Fruit fly (Drosophila melanogaster) whole organism, embryonic: ENCODE results near the gene HDAC1.
A peak's percentile ranks its signal among the peaks of the same experiment; 100 is the strongest.

Experiments
- Atf3 ChIP-seq: fragments of 200-800 bp; sonication (Bioruptor generic); optimal IDR thresholded peaks from 3 replicates; lab custom pipeline; 2016; ENCODE audit warnings: missing biosample characterization, missing genetic modification characterization
- B-H2 ChIP-seq: fragments of 200-800 bp; sonication (Bioruptor generic); optimal IDR thresholded peaks from 2 replicates; lab custom pipeline; 2018; ENCODE audit warnings: missing biosample characterization, mild to moderate bottlenecking, missing genetic modification characterization
- Bdp1 ChIP-seq: fragments of 200-800 bp; sonication (Bioruptor generic); optimal IDR thresholded peaks from 3 replicates; lab custom pipeline; 2016; ENCODE audit warnings: missing biosample characterization, missing genetic modification characterization
- Bgb ChIP-seq: fragments of 200-800 bp; sonication (Bioruptor generic); IDR thresholded peaks from 2 replicates; pipeline ENCODE4 v1.3.6; 2022; ENCODE audit warnings: missing biosample characterization, missing genetic modification characterization; ENCODE audit not compliant: partially characterized antibody
- CG10431 ChIP-seq: fragments of 200-800 bp; sonication (Bioruptor generic); optimal IDR thresholded peaks from 3 replicates; lab custom pipeline; 2018; ENCODE audit warnings: missing biosample characterization, mild to moderate bottlenecking, missing genetic modification characterization
- CG13123 ChIP-seq: fragments of 200-800 bp; sonication (Bioruptor generic); optimal IDR thresholded peaks from 2 replicates; lab custom pipeline; 2016; ENCODE audit warnings: missing biosample characterization, missing genetic modification characterization
- CG14014 ChIP-seq: fragments of 200-800 bp; sonication (Bioruptor generic); IDR thresholded peaks from 2 replicates; pipeline ENCODE4 v1.3.6; 2022; ENCODE audit warnings: missing biosample characterization, missing genetic modification characterization
- CG1529 ChIP-seq: fragments of 200-800 bp; sonication (Bioruptor generic); optimal IDR thresholded peaks from 3 replicates; lab custom pipeline; 2018; ENCODE audit warnings: missing biosample characterization, missing genetic modification characterization
- CG1647 ChIP-seq: fragments of 200-800 bp; sonication (Bioruptor generic); optimal IDR thresholded peaks from 3 replicates; lab custom pipeline; 2016; ENCODE audit warnings: missing biosample characterization, missing genetic modification characterization
- CG16815 ChIP-seq: fragments of 200-800 bp; sonication (Bioruptor generic); optimal IDR thresholded peaks from 3 replicates; lab custom pipeline; 2017; ENCODE audit warnings: missing biosample characterization, mild to moderate bottlenecking, missing genetic modification characterization
- CG17612 ChIP-seq: fragments of 200-800 bp; sonication (Bioruptor generic); IDR thresholded peaks from 2 replicates; pipeline ENCODE4 v1.3.6; 2022; ENCODE audit warnings: missing biosample characterization, missing genetic modification characterization
- CG30403 ChIP-seq: fragments of 200-800 bp; sonication (Bioruptor generic); optimal IDR thresholded peaks from 3 replicates; lab custom pipeline; 2016; ENCODE audit warnings: missing biosample characterization, missing genetic modification characterization
- CG31441 ChIP-seq: fragments of 200-800 bp; sonication (Bioruptor generic); IDR thresholded peaks from 2 replicates; pipeline ENCODE4 v1.3.6; 2022; ENCODE audit warnings: missing biosample characterization, missing genetic modification characterization
- CG32532 ChIP-seq: fragments of 200-800 bp; sonication (Bioruptor generic); IDR thresholded peaks from 2 replicates; pipeline ENCODE4 v1.3.6; 2022; ENCODE audit warnings: missing biosample characterization, missing genetic modification characterization
- CG4360 ChIP-seq: fragments of 200-800 bp; sonication (Bioruptor generic); IDR thresholded peaks from 2 replicates; pipeline ENCODE4 v1.3.6; 2022; ENCODE audit warnings: missing biosample characterization, missing genetic modification characterization
- CG4424 ChIP-seq: fragments of 200-800 bp; sonication (Bioruptor generic); optimal IDR thresholded peaks from 3 replicates; lab custom pipeline; 2016; ENCODE audit warnings: missing biosample characterization, missing genetic modification characterization
- CG6272 ChIP-seq: fragments of 200-800 bp; sonication (Bioruptor generic); IDR thresholded peaks from 2 replicates; pipeline ENCODE4 v1.3.6; 2022; ENCODE audit warnings: missing biosample characterization, missing genetic modification characterization
- CG6654 ChIP-seq: fragments of 200-800 bp; sonication (Bioruptor generic); optimal IDR thresholded peaks from 2 replicates; lab custom pipeline; 2017; ENCODE audit warnings: missing biosample characterization, mild to moderate bottlenecking, missing genetic modification characterization
- CG7372 ChIP-seq: fragments of 200-800 bp; sonication (Bioruptor generic); IDR thresholded peaks from 2 replicates; pipeline ENCODE4 v1.3.6; 2022; ENCODE audit warnings: missing biosample characterization, missing genetic modification characterization
- CG7987 ChIP-seq: fragments of 200-800 bp; sonication (Bioruptor generic); optimal IDR thresholded peaks from 2 replicates; lab custom pipeline; 2018; ENCODE audit warnings: missing biosample characterization, mild to moderate bottlenecking, missing genetic modification characterization, moderate library complexity
- D ChIP-seq, 2 experiments: fragments of 200-800 bp in 1 of 2; fragments of >200 bp in 1 of 2; sonication (Bioruptor generic) in 1 of 2; optimal IDR thresholded peaks; 2 replicates in 1 of 2; 3 replicates in 1 of 2; lab custom pipeline; 2017; ENCODE audit warnings: mild to moderate bottlenecking in 1 of 2, missing biosample characterization in 1 of 2, missing genetic modification characterization in 1 of 2, missing genetic modification reagents in 1 of 2
- D19B ChIP-seq: fragments of 200-800 bp; sonication (Bioruptor generic); optimal IDR thresholded peaks from 2 replicates; lab custom pipeline; 2017; ENCODE audit warnings: missing biosample characterization, mild to moderate bottlenecking, missing genetic modification characterization
- Dek ChIP-seq: fragments of 200-800 bp; sonication (Bioruptor generic); optimal IDR thresholded peaks from 3 replicates; lab custom pipeline; 2019; ENCODE audit warnings: missing biosample characterization, mild to moderate bottlenecking, missing genetic modification characterization, moderate library complexity
- Ets65A ChIP-seq: fragments of 200-800 bp; sonication (Bioruptor generic); peaks from one replicate; lab custom pipeline; 2016; ENCODE audit warnings: missing biosample characterization, missing genetic modification characterization
- HLH4C ChIP-seq: fragments of 200-800 bp; sonication (Bioruptor generic); IDR thresholded peaks from 3 replicates; pipeline ENCODE4 v1.3.6; 2022; ENCODE audit warnings: missing biosample characterization, missing genetic modification characterization; ENCODE audit not compliant: partially characterized antibody
- Hr51 ChIP-seq, 2 experiments: fragments of 200-800 bp; sonication (Bioruptor generic); optimal IDR thresholded peaks; 2 replicates in 1 of 2; 3 replicates in 1 of 2; lab custom pipeline; 2016 to 2018; ENCODE audit warnings: missing biosample characterization in 2 of 2, missing genetic modification characterization in 2 of 2, mild to moderate bottlenecking in 1 of 2, moderate library complexity in 1 of 2
- Lhr ChIP-seq: fragments of 200-800 bp; sonication (Bioruptor generic); optimal IDR thresholded peaks from 3 replicates; lab custom pipeline; 2017; ENCODE audit warnings: mild to moderate bottlenecking, missing biosample characterization, missing genetic modification reagents, missing genetic modification characterization
- Lpt ChIP-seq: fragments of >200 bp; optimal IDR thresholded peaks from 2 replicates; lab custom pipeline; 2018; ENCODE audit warnings: missing biosample characterization, missing genetic modification characterization
- Max ChIP-seq: fragments of 200-800 bp; sonication (Bioruptor generic); optimal IDR thresholded peaks from 2 replicates; lab custom pipeline; 2016; ENCODE audit warnings: missing biosample characterization, mild to moderate bottlenecking, missing genetic modification characterization
- Neu2 ChIP-seq: fragments of 200-800 bp; sonication (Bioruptor generic); optimal IDR thresholded peaks from 3 replicates; lab custom pipeline; 2016; ENCODE audit warnings: missing biosample characterization, missing genetic modification characterization, borderline replicate concordance
- Nf-YB ChIP-seq: fragments of 200-800 bp; sonication (Bioruptor generic); optimal IDR thresholded peaks from 3 replicates; lab custom pipeline; 2019; ENCODE audit warnings: missing biosample characterization, mild to moderate bottlenecking, missing genetic modification characterization, moderate library complexity
- Oli ChIP-seq: fragments of 200-800 bp; sonication (Bioruptor generic); optimal IDR thresholded peaks from 2 replicates; lab custom pipeline; 2018; ENCODE audit warnings: missing biosample characterization, mild to moderate bottlenecking, missing genetic modification characterization, moderate library complexity
- Optix ChIP-seq: fragments of 200-800 bp; sonication (Bioruptor generic); IDR thresholded peaks from 3 replicates; pipeline ENCODE4 v1.3.6; 2022; ENCODE audit warnings: missing biosample characterization, missing genetic modification characterization
- Trl ChIP-seq, 3 experiments: fragments of >200 bp in 2 of 3; fragments of 200-800 bp in 1 of 3; sonication (Bioruptor generic) in 1 of 3; optimal IDR thresholded peaks; 2 replicates in 1 of 3; 3 replicates in 2 of 3; lab custom pipeline; 2016 to 2017; ENCODE audit warnings: missing biosample characterization in 1 of 3, missing genetic modification characterization in 1 of 3
- Xbp1 ChIP-seq: fragments of 200-800 bp; sonication (Bioruptor generic); optimal IDR thresholded peaks from 3 replicates; lab custom pipeline; 2016; ENCODE audit warnings: missing biosample characterization, mild to moderate bottlenecking, missing genetic modification characterization
- ara ChIP-seq: fragments of 200-800 bp; sonication (Bioruptor generic); IDR thresholded peaks from 2 replicates; pipeline ENCODE4 v1.3.6; 2022; ENCODE audit warnings: missing biosample characterization, missing genetic modification characterization
- bab2 ChIP-seq: fragments of 200-800 bp; sonication (Bioruptor generic); optimal IDR thresholded peaks from 2 replicates; lab custom pipeline; 2016; ENCODE audit warnings: missing biosample characterization, missing genetic modification characterization
- bcd ChIP-seq: fragments of 200-800 bp; sonication (Bioruptor generic); optimal IDR thresholded peaks from 2 replicates; lab custom pipeline; 2017; ENCODE audit warnings: missing biosample characterization, mild to moderate bottlenecking, missing genetic modification characterization
- chm ChIP-seq: fragments of 200-800 bp; sonication (Bioruptor generic); IDR thresholded peaks from 2 replicates; pipeline ENCODE4 v1.3.6; 2022; ENCODE audit warnings: missing biosample characterization, missing genetic modification characterization
- crol ChIP-seq: fragments of 200-800 bp; sonication (Bioruptor generic); IDR thresholded peaks from 2 replicates; pipeline ENCODE4 v1.3.6; 2022; ENCODE audit warnings: missing biosample characterization, missing genetic modification characterization
- dimm ChIP-seq: fragments of 200-800 bp; sonication (Bioruptor generic); IDR thresholded peaks from 2 replicates; pipeline ENCODE4 v1.3.6; 2022; ENCODE audit warnings: missing biosample characterization, missing genetic modification characterization
- dm ChIP-seq: fragments of 200-800 bp; sonication (Bioruptor generic); optimal IDR thresholded peaks from 3 replicates; lab custom pipeline; 2016; ENCODE audit warnings: missing biosample characterization, missing genetic modification characterization
- gsb ChIP-seq: fragments of 200-800 bp; sonication (Bioruptor generic); IDR thresholded peaks from 2 replicates; pipeline ENCODE4 v1.3.6; 2022; ENCODE audit warnings: missing biosample characterization, missing genetic modification characterization
- klu ChIP-seq: fragments of 200-800 bp; sonication (Bioruptor generic); IDR thresholded peaks from 2 replicates; pipeline ENCODE4 v1.3.6; 2022; ENCODE audit warnings: missing biosample characterization, missing genetic modification characterization
- ranshi ChIP-seq: fragments of 200-800 bp; sonication (Bioruptor generic); IDR thresholded peaks from 2 replicates; pipeline ENCODE4 v1.3.6; 2022; ENCODE audit warnings: missing biosample characterization, missing genetic modification characterization
- sim ChIP-seq: fragments of 200-800 bp; sonication (Bioruptor generic); IDR thresholded peaks from 2 replicates; pipeline ENCODE4 v1.3.6; 2022; ENCODE audit warnings: missing biosample characterization, missing genetic modification characterization
- sisA ChIP-seq: fragments of 200-800 bp; sonication (Bioruptor generic); IDR thresholded peaks from 2 replicates; pipeline ENCODE4 v1.3.6; 2022; ENCODE audit warnings: missing biosample characterization, missing genetic modification characterization
- zfh1 ChIP-seq: fragments of 200-800 bp; sonication (Bioruptor generic); IDR thresholded peaks from 3 replicates; pipeline ENCODE4 v1.3.6; 2022; ENCODE audit warnings: missing biosample characterization, missing genetic modification characterization
- zfh2 ChIP-seq: fragments of 200-800 bp; sonication (Bioruptor generic); optimal IDR thresholded peaks from 2 replicates; lab custom pipeline; 2016; ENCODE audit warnings: missing biosample characterization, missing genetic modification characterization

Gene HDAC1

dm6 chr3L:4607653-4608052, 18.9 kb upstream of the HDAC1 start (continued):
- peak; percentile 82 for TF ChIP-seq ara

- TF ChIP-seq Lhr (GFP tag; lab: Kevin White, UChicago) = peak; percentile 24
- TF ChIP-seq dm = peak; percentile 46
- no peak for TF ChIP-seq Neu2 (GFP tag; lab: Kevin White, UChicago)
- TF ChIP-seq bab2 (GFP tag; lab: Kevin White, UChicago) = peak; percentile 71
- 0 out of 2 replicates have a peak, but pooled peaks have one; percentile 11 for TF ChIP-seq CG7372
- no peak for TF ChIP-seq Lpt (GFP tag; lab: Kevin White, UChicago)
- TF ChIP-seq zfh1 = peak; percentile 96
- TF ChIP-seq CG6272 (GFP tag; lab: Robert Waterston, UW) = peak; percentile 49; the same call in 1 of the 2 replicates
- TF ChIP-seq Bgb (GFP tag; lab: Robert Waterston, UW) = no peak
- peak; percentile 71 for TF ChIP-seq CG32532
- peak; percentile 88 for TF ChIP-seq chm (GFP tag; lab: Robert Waterston, UW)
- TF ChIP-seq CG1647 (GFP tag; lab: Kevin White, UChicago) = peak; percentile 42
- peak; percentile 71 for TF ChIP-seq bcd
- no peak for TF ChIP-seq gsb (GFP tag; lab: Robert Waterston, UW)
- peak; percentile 66 for TF ChIP-seq CG1529 (GFP tag; lab: Kevin White, UChicago)
- peak; percentile 79 for TF ChIP-seq Optix (GFP tag; lab: Robert Waterston, UW)
- TF ChIP-seq sisA (GFP tag; lab: Robert Waterston, UW) = peak; percentile 88
- no peak for TF ChIP-seq CG17612 (GFP tag; lab: Robert Waterston, UW)
- peak; percentile 8 for TF ChIP-seq Nf-YB (GFP tag; lab: Kevin White, UChicago)
- TF ChIP-seq Hr51 (GFP tag; optimal IDR thresholded peaks at IDR 0.05; lab: Kevin White, UChicago) = peak in 1 of 2 experiments; percentile 48
- 0 out of 2 replicates have a peak, but pooled peaks have one; percentile 47 for TF ChIP-seq CG14014 (GFP tag; lab: Robert Waterston, UW)
- no peak for TF ChIP-seq CG10431 (GFP tag; lab: Kevin White, UChicago)
- peak; percentile 86 for TF ChIP-seq ranshi (GFP tag; lab: Robert Waterston, UW)
- TF ChIP-seq CG31441 (GFP tag; lab: Robert Waterston, UW) = peak; percentile 81
- no peak for TF ChIP-seq zfh2 (GFP tag; lab: Kevin White, UChicago)
- peak; percentile 47 for TF ChIP-seq Bdp1 (GFP tag; lab: Kevin White, UChicago)
- TF ChIP-seq dimm (GFP tag; lab: Robert Waterston, UW) = peak; percentile 68
- peak; percentile 54 for TF ChIP-seq CG6654
- TF ChIP-seq CG13123 (GFP tag; lab: Kevin White, UChicago) = no peak
- TF ChIP-seq crol (GFP tag; lab: Robert Waterston, UW) = peak; percentile 58
- no peak for TF ChIP-seq Dek (tag; lab: Kevin White, UChicago)
- no peak for TF ChIP-seq Trl (optimal IDR thresholded peaks at IDR 0.05; lab: Kevin White, UChicago)
- peak; percentile 70 for TF ChIP-seq Trl (GFP tag; optimal IDR thresholded peaks at IDR 0.05; lab: Kevin White, UChicago)
- peak; percentile 62 for TF ChIP-seq CG30403
- TF ChIP-seq Atf3 (GFP tag; lab: Kevin White, UChicago) = peak; percentile 70
- TF ChIP-seq HLH4C (GFP tag; lab: Robert Waterston, UW) = no peak
- TF ChIP-seq CG7987 (GFP tag; lab: Kevin White, UChicago) = peak; percentile 5
- peak; percentile 72 for TF ChIP-seq Oli (tag; lab: Kevin White, UChicago)
- TF ChIP-seq D (optimal IDR thresholded peaks at IDR 0.05; lab: Kevin White, UChicago) = no peak
- TF ChIP-seq D (GFP tag; optimal IDR thresholded peaks at IDR 0.05; lab: Kevin White, UChicago) = peak; percentile 82
- peak; percentile 84 for TF ChIP-seq sim (GFP tag; lab: Robert Waterston, UW)
- peak; percentile 71 for TF ChIP-seq Xbp1 (GFP tag; lab: Kevin White, UChicago)
- TF ChIP-seq CG16815 (GFP tag; lab: Kevin White, UChicago) = peak; percentile 42
- TF ChIP-seq CG4424 (GFP tag; lab: Kevin White, UChicago) = peak; percentile 69
- TF ChIP-seq CG4360 (GFP tag; lab: Robert Waterston, UW) = no peak
- peak; percentile 70 for TF ChIP-seq klu (GFP tag; lab: Robert Waterston, UW)
- no peak for TF ChIP-seq D19B
- no peak for TF ChIP-seq B-H2
- TF ChIP-seq Ets65A = peak; percentile 96
- TF ChIP-seq Max (GFP tag; lab: Kevin White, UChicago) = peak; percentile 59
Observed at dm6 chr3L:4611311-4611710, 15.2 kb upstream of the HDAC1 start.
